Worm (Caenorhabditis elegans) whole organism, mixed stage, embryonic: Measurements from ENCODE around the gene gex-4.

Experiments used
- cnd-1 ChIP-seq: fragments of 200-800 bp; sonication (Bioruptor generic); optimal IDR thresholded peaks from 2 replicates; lab custom pipeline; 2018; ENCODE audit warnings: mild to moderate bottlenecking, missing genetic modification characterization, missing compliant biosample characterization
- lin-13 ChIP-seq: fragments of 150-350 bp; optimal IDR thresholded peaks from 2 replicates; lab custom pipeline; 2014; ENCODE audit warnings: missing biosample characterization, missing genetic modification characterization
- lsy-2 ChIP-seq: fragments of 150-350 bp; optimal IDR thresholded peaks from 2 replicates; lab custom pipeline; 2014; ENCODE audit warnings: missing biosample characterization, missing genetic modification characterization
- mab-5 ChIP-seq: fragments of 150-350 bp; optimal IDR thresholded peaks from 2 replicates; lab custom pipeline; 2014; ENCODE audit warnings: missing biosample characterization, missing genetic modification characterization
- nhr-12 ChIP-seq: fragments of 150-350 bp; optimal IDR thresholded peaks from 2 replicates; lab custom pipeline; 2014; ENCODE audit warnings: missing biosample characterization, missing genetic modification characterization
- nhr-237 ChIP-seq: fragments of 150-350 bp; optimal IDR thresholded peaks from 2 replicates; lab custom pipeline; 2014; ENCODE audit warnings: missing biosample characterization, missing genetic modification characterization
- nhr-28 ChIP-seq: fragments of 150-350 bp; optimal IDR thresholded peaks from 2 replicates; lab custom pipeline; 2014; ENCODE audit warnings: missing biosample characterization, missing genetic modification characterization
- nhr-76 ChIP-seq: sonication (generic microtip); optimal IDR thresholded peaks from 2 replicates; lab custom pipeline; 2017; ENCODE audit warnings: missing biosample characterization, missing genetic modification characterization
- snpc-4 ChIP-seq: fragments of 150-350 bp; optimal IDR thresholded peaks from 2 replicates; lab custom pipeline; 2014; ENCODE audit warnings: missing biosample characterization, missing genetic modification characterization
- ztf-11 ChIP-seq: fragments of 150-350 bp; optimal IDR thresholded peaks from 2 replicates; lab custom pipeline; 2014; ENCODE audit warnings: missing biosample characterization, missing genetic modification characterization

- TF ChIP-seq ztf-11 = no peak
- TF ChIP-seq lin-13 (tag; lab: Kevin White, UChicago) = no peak
- no peak for TF ChIP-seq snpc-4 (tag; lab: Kevin White, UChicago)
- no peak for TF ChIP-seq nhr-12 (tag; lab: Kevin White, UChicago)
- no peak for TF ChIP-seq cnd-1 (tag; lab: Kevin White, UChicago)
- no peak for TF ChIP-seq mab-5 (tag; lab: Kevin White, UChicago)
- TF ChIP-seq lsy-2 = no peak
- TF ChIP-seq nhr-28 (tag; lab: Kevin White, UChicago) = no peak
- TF ChIP-seq nhr-76 = no peak
- no peak for TF ChIP-seq nhr-237 (tag; lab: Kevin White, UChicago)
These were observed 17.5 kb upstream of the gex-4 start, which contains the start of the genes grl-15 and fbxa-89 for ce11 chrIII:12235914-12236313.
